Worm (Caenorhabditis elegans): ENCODE measurements around the gene ztf-18.
A peak's percentile ranks its signal among the peaks of the same experiment; 100 is the strongest.

Gene ztf-18

DNA sequence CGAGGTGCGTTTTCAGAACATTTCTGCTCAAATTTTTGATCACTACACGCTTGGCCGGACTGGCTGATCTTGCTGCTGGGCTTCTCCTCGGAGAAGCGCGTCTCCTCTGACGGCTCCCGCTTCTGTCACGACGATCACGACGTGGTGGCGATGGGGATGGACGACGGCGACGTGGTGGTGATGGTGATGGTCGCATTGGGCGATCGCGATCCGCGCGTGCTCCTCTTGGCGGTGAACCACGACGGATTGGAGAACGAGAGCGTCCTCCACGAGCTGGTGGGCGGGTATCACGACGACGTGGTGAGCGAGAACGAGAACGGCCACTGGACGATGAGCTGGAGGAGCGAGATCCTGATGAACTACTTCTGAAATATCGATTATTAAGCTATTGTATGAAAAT, 42.1 kb downstream of the ztf-18 start:
- peak; percentile 73; the same call in 1 of the 2 replicates for TF ChIP-seq egrh-3 (GFP tag; IDR thresholded peaks at IDR 0.05)
- no peak for TF ChIP-seq lag-1 (GFP tag; IDR thresholded peaks at IDR 0.05)
- peak; percentile 91 for TF ChIP-seq zfh-2 (GFP tag; conservative IDR thresholded peaks at IDR 0.05)

- TF ChIP-seq ceh-79 (tag; optimal IDR thresholded peaks at IDR 0.05) (peak; percentile 10), madf-6 (GFP tag; IDR thresholded peaks at IDR 0.05) (peak; percentile 14; the same call in 1 of the 2 replicates), egrh-3 (GFP tag; IDR thresholded peaks at IDR 0.05) (no peak), snpc-3.4 (tag; optimal IDR thresholded peaks at IDR 0.05) (peak; percentile 35), efl-1 (GFP tag; optimal IDR thresholded peaks at IDR 0.05) (peak; percentile 27)
These were observed 43.2 kb downstream of the ztf-18 start, which contains the start of gene moma-1 for ce11 chrIII:852296-852695. Gene moma-1, minus strand, starts transcription at chrIII:852396.

- TF ChIP-seq tbp1 (GFP tag; optimal IDR thresholded peaks at IDR 0.05) (peak; percentile 29), snpc-1.3 (tag; optimal IDR thresholded peaks at IDR 0.05; ENCODE audit: insufficient read depth) (no peak), snpc-4 (GFP tag; optimal IDR thresholded peaks at IDR 0.05) (no peak), snpc-4 (tag; optimal IDR thresholded peaks at IDR 0.05) (no peak), fkh-3 (tag; optimal IDR thresholded peaks at IDR 0.05) (no peak), C06A6.2 (GFP tag; conservative IDR thresholded peaks at IDR 0.05) (no peak), madf-8 (GFP tag; conservative IDR thresholded peaks at IDR 0.05) (no peak), nfyb-1 (GFP tag; IDR thresholded peaks at IDR 0.05) (no peak), attf-5 (GFP tag; optimal IDR thresholded peaks at IDR 0.05) (peak; percentile 12), nhr-80 (tag; optimal IDR thresholded peaks at IDR 0.05) (peak; percentile 48), K11D2.4 (GFP tag; IDR thresholded peaks at IDR 0.05) (no peak), Y95B8A.8 (GFP tag; IDR thresholded peaks at IDR 0.05) (no peak), pha-4 (tag; optimal IDR thresholded peaks at IDR 0.05) (no peak), hsf-1 (GFP tag; IDR thresholded peaks at IDR 0.05) (no peak), madf-6 (GFP tag; IDR thresholded peaks at IDR 0.05) (no peak), B0336.3 (GFP tag; IDR thresholded peaks at IDR 0.05) (no peak), ztf-6 (GFP tag; IDR thresholded peaks at IDR 0.05) (no peak), ztf-25 (GFP tag; IDR thresholded peaks at IDR 0.05) (no peak), Y53F4B.3 (GFP tag; IDR thresholded peaks at IDR 0.05) (no peak), F23B12.7 (tag; optimal IDR thresholded peaks at IDR 0.05; ENCODE audit: insufficient read depth) (no peak), B0019.2 (GFP tag; conservative IDR thresholded peaks at IDR 0.05) (no peak), Y56A3A.18 (GFP tag; IDR thresholded peaks at IDR 0.05) (no peak), rec-8 (tag; optimal IDR thresholded peaks at IDR 0.05) (no peak), somi-1 (GFP tag; optimal IDR thresholded peaks at IDR 0.05) (no peak), ceh-40 (GFP tag; IDR thresholded peaks at IDR 0.05) (no peak), repo-1 (tag; optimal IDR thresholded peaks at IDR 0.05) (no peak), ZK185.1 (tag; optimal IDR thresholded peaks at IDR 0.05; ENCODE audit: poor library complexity, severe bottlenecking) (no peak), nhr-90 (tag; optimal IDR thresholded peaks at IDR 0.05) (no peak), Y67H2A.10 (GFP tag; conservative IDR thresholded peaks at IDR 0.05) (no peak), aptf-3 (GFP tag; IDR thresholded peaks at IDR 0.05) (no peak), ztf-28 (GFP tag; IDR thresholded peaks at IDR 0.05) (no peak), gei-17 (GFP tag; optimal IDR thresholded peaks at IDR 0.05) (no peak), cebp-1 (GFP tag; IDR thresholded peaks at IDR 0.05) (no peak), cebp-1 (tag; optimal IDR thresholded peaks at IDR 0.05) (peak; percentile 30), dpff-1 (tag; optimal IDR thresholded peaks at IDR 0.05) (no peak), hmg-20 (GFP tag; IDR thresholded peaks at IDR 0.05) (no peak), ets-4 (GFP tag; optimal IDR thresholded peaks at IDR 0.05) (no peak), attf-6 (GFP tag; IDR thresholded peaks at IDR 0.05) (no peak), egrh-3 (GFP tag; IDR thresholded peaks at IDR 0.05) (no peak), ceh-91 (GFP tag; IDR thresholded peaks at IDR 0.05) (no peak), sdz-38 (tag; optimal IDR thresholded peaks at IDR 0.05) (no peak)
These were observed 50.0 kb downstream of the ztf-18 start, which contains the start of gene K02F3.2 for ce11 chrIII:845485-845884. Gene K02F3.2, plus strand, starts transcription at chrIII:845841.

Measured in whole organism, young adult.